Worm (Caenorhabditis elegans): Measurements from ENCODE around the gene F57A10.4.

ce11 chrV:15773941-15774340, 4.7 kb downstream of the F57A10.4 start:
- TF ChIP-seq aly-2 (tag; optimal IDR thresholded peaks at IDR 0.05) (no peak), snpc-4 (tag; optimal IDR thresholded peaks at IDR 0.05) (no peak), isw-1 (GFP tag; IDR thresholded peaks at IDR 0.05) (no peak), mab-9 (GFP tag; IDR thresholded peaks at IDR 0.05) (no peak), mdl-1 (tag; optimal IDR thresholded peaks at IDR 0.05) (no peak), skn-1 (tag; optimal IDR thresholded peaks at IDR 0.05) (no peak), unc-86 (tag; optimal IDR thresholded peaks at IDR 0.05) (no peak), zag-1 (tag; optimal IDR thresholded peaks at IDR 0.05) (no peak), mep-1 (tag; optimal IDR thresholded peaks at IDR 0.05) (no peak), grh-1 (GFP tag; IDR thresholded peaks at IDR 0.05) (no peak)

Measured in whole organism, L1 larva.